Worm (Caenorhabditis elegans) whole organism, mixed stage, embryonic: Measurements from ENCODE around the gene eef-1G.

Source experiments
- elt-1 ChIP-seq: sonication (generic microtip); optimal IDR thresholded peaks from 2 replicates; lab custom pipeline; 2017; ENCODE audit warnings: missing genetic modification characterization, mild to moderate bottlenecking, missing compliant biosample characterization, antibody characterized with exemption, moderate library complexity, borderline replicate concordance; ENCODE audit not compliant: insufficient read depth
- lin-13 ChIP-seq: fragments of 150-350 bp; optimal IDR thresholded peaks from 2 replicates; lab custom pipeline; 2014; ENCODE audit warnings: missing biosample characterization, missing genetic modification characterization
- lsy-2 ChIP-seq: fragments of 150-350 bp; optimal IDR thresholded peaks from 2 replicates; lab custom pipeline; 2014; ENCODE audit warnings: missing biosample characterization, missing genetic modification characterization
- nhr-12 ChIP-seq: fragments of 150-350 bp; optimal IDR thresholded peaks from 2 replicates; lab custom pipeline; 2014; ENCODE audit warnings: missing biosample characterization, missing genetic modification characterization
- nhr-237 ChIP-seq: fragments of 150-350 bp; optimal IDR thresholded peaks from 2 replicates; lab custom pipeline; 2014; ENCODE audit warnings: missing biosample characterization, missing genetic modification characterization
- sem-2 ChIP-seq: fragments of 200-800 bp; sonication (Bioruptor generic); optimal IDR thresholded peaks from 2 replicates; lab custom pipeline; 2018; ENCODE audit warnings: mild to moderate bottlenecking, missing genetic modification characterization, missing compliant biosample characterization
- snpc-4 ChIP-seq: fragments of 150-350 bp; optimal IDR thresholded peaks from 2 replicates; lab custom pipeline; 2014; ENCODE audit warnings: missing biosample characterization, missing genetic modification characterization
- ztf-11 ChIP-seq: fragments of 150-350 bp; optimal IDR thresholded peaks from 2 replicates; lab custom pipeline; 2014; ENCODE audit warnings: missing biosample characterization, missing genetic modification characterization

DNA sequence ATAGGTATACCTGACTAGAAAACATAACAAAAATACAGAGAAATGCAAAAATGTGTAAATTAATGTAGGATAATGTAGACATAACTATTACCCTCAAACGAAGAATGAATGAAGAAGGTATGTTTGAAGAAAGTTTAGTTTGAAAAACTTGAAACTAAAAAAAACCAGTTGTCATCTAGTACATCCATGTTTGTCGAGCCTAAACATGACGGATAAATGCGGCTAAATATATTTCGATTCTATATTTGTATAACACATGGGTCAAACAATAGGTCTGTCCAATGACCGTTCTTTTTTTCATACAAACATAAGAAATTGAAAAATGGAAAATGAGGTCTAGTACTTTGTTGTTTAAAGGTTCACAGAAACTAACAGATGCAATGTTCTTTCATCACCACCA is 4.6 kb downstream of the eef-1G start, which contains the start of gene F17C11.22:
- TF ChIP-seq nhr-12 (tag; lab: Kevin White, UChicago) = no peak
- TF ChIP-seq lin-13 (tag; lab: Kevin White, UChicago) = no peak
- TF ChIP-seq lsy-2 (tag; lab: Kevin White, UChicago) = no peak
- no peak for TF ChIP-seq snpc-4 (tag; lab: Kevin White, UChicago)
- TF ChIP-seq ztf-11 (tag; lab: Kevin White, UChicago) = no peak
- TF ChIP-seq nhr-237 (tag; lab: Kevin White, UChicago) = no peak
- TF ChIP-seq elt-1 (tag; lab: Kevin White, UChicago) = no peak
- TF ChIP-seq sem-2 (GFP tag; lab: Kevin White, UChicago) = no peak
